Worm (Caenorhabditis elegans) whole organism, L4/young adult: Measurements from ENCODE around the gene T26H5.9.

Experiments
- W03F9.2 ChIP-seq: fragments of 150-350 bp; optimal IDR thresholded peaks from 2 replicates; lab custom pipeline; 2014; ENCODE audit warnings: missing biosample characterization, missing genetic modification characterization
- dao-5 ChIP-seq: sonication (generic microtip); optimal IDR thresholded peaks from 2 replicates; lab custom pipeline; 2016; ENCODE audit warnings: missing genotype, missing genetic modification characterization, moderate library complexity, missing compliant biosample characterization
- him-1 ChIP-seq: sonication (generic microtip); optimal IDR thresholded peaks from 2 replicates; lab custom pipeline; 2016; ENCODE audit warnings: missing genotype, missing genetic modification reagents, missing genetic modification characterization, missing compliant biosample characterization

The T26H5.9 gene

DNA sequence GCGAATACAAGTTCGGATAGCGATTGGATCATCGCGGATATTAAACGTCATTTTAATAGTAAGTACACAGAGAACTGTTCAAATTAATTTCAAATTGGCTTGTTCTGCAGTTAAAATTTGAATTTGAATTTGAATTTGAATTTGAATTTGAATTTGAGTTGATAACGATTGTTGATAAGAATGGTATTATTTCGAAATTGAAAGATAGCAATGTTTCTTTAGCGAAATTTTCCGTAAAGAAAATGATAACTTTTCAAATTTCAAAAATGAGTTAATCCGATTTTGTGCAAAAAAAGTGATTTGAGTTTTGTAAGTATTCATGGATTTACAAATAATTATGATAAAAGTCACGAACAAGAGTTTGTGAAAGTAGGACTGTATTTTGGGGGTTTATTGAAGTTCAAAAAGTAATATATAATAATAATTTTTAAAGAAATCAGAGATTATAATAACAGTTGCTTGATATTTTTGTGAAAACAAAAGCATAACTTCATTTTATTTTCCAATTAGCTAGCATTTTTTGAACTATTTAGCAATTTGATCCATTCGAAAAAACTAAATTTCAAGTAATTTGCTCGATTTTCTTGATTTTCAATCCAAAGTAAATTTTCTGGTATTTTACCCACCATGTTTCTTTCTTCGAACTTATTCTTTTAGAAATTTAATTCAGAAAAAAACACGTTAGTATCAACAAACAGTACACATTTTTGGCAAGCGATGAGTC is 19.2 kb upstream of the T26H5.9 start, which contains the start of gene Y36E3A.2:
Y36E3A.2 (plus strand) TSS at position 674 of the 724 bp plus-strand sequence.
- TF ChIP-seq dao-5 (tag; lab: Kevin White, UChicago), result no peak
- TF ChIP-seq him-1 (tag; lab: Kevin White, UChicago), result no peak
- no peak for TF ChIP-seq W03F9.2 (tag; lab: Kevin White, UChicago)

ce11 chrV:15426944-15427343 is 17.8 kb upstream of the T26H5.9 start, which contains the start of gene fbxa-209:
Gene fbxa-209 (minus strand): TSS chrV:15427044.
- no peak for TF ChIP-seq him-1 (tag; lab: Kevin White, UChicago)
- no peak for TF ChIP-seq dao-5 (tag; lab: Kevin White, UChicago)
- TF ChIP-seq W03F9.2 (tag; lab: Kevin White, UChicago), result no peak

ce11 chrV:15431322-15432052 is 13.2 kb upstream of the T26H5.9 start:
- TF ChIP-seq him-1 (tag; lab: Kevin White, UChicago) (no peak), dao-5 (tag; lab: Kevin White, UChicago) (no peak), W03F9.2 (tag; lab: Kevin White, UChicago) (no peak)

DNA sequence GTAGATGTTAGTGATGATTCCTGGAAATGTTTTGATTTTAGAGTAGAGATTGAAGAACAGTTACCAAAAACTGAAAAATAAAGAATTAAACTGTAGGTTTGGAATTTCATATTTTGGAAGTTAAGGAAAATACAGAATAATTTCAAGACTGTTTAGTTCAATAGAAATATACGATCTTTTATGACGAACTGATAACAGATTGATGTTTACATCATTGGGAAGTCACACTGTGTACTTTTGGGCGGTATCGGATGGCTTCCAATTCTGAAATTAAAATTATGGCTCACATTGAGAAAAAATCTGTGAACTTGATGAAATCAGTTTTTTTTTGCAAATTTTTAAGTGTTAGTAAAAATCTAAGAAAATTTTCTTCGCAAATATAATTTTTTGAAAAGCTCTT is 12.3 kb upstream of the T26H5.9 start, which contains the start of gene T26H5.8:
T26H5.8 (minus strand) TSS at position 270 of the 400 bp plus-strand sequence.
- no peak for TF ChIP-seq dao-5 (tag; lab: Kevin White, UChicago)
- no peak for TF ChIP-seq him-1 (tag; lab: Kevin White, UChicago)
- peak; percentile 34 for TF ChIP-seq W03F9.2 (tag; lab: Kevin White, UChicago)

- TF ChIP-seq W03F9.2 (tag; lab: Kevin White, UChicago) (no peak), dao-5 (tag; lab: Kevin White, UChicago) (no peak), him-1 (tag; lab: Kevin White, UChicago) (no peak)
Measured at ce11 chrV:15434647-15435046, 10.1 kb upstream of the T26H5.9 start.

DNA sequence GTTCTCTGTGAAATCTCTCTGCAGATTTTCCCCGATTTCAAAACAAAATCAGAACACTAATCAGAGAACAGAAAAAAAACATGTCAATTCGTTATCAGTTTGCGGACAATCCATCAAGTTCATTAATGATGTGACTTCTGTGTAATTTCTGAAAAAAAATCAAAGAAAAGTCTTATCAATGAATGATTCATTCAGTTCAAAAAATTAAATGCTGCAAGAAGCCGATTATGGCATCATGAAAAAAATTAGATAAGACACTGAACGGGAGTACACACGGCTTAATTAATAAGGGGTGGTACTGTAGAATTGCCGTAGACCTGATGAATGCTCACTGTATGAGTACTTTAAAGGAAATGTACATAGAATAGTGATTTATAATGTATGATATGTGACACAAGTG is 8.6 kb upstream of the T26H5.9 start:
- TF ChIP-seq him-1 (tag; lab: Kevin White, UChicago) (no peak), W03F9.2 (tag; lab: Kevin White, UChicago) (no peak), dao-5 (tag; lab: Kevin White, UChicago) (no peak)

DNA sequence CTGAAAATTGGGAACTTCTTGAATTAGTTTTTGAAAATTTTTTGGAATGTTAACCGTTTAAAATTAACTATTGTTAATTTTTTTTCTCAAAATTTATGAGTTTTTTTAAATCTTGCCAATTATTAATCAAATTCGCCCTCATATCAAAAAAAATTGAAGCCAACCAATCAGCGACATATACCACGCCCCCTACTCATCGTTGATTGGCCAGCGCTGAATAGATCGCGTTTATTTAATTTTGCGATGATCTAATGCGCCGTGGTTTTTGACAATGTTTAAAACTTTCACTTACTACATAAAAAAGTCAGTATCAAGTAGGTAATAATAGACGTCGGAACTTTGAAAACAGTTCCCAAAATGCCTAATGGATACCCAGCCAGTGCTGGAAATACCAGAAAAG is 2.3 kb upstream of the T26H5.9 start:
- no peak for TF ChIP-seq him-1 (tag; lab: Kevin White, UChicago)
- no peak for TF ChIP-seq W03F9.2 (tag; lab: Kevin White, UChicago)

DNA sequence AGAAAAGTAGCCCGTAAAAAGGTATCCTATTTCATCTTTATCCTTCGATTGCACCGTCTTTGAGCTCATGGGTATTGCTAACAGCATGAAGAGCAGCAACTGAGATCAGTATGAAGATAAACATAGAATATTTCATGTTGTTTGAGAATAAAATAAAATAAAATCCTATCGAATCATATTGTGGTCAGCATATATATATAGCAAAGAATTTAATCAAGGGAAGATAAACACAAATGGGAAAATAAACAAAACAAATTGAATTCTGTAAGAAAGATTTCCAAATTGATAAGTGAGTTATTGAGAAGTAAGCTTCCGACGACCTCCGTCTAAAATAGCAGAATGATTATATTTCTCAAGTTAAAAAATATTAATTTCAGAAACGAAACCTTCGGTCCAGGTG is 1.0 kb upstream of the T26H5.9 start, which contains the start of gene T26H5.10:
T26H5.10 (minus strand) TSS at position 101 of the 400 bp plus-strand sequence.
- no peak for TF ChIP-seq dao-5 (tag; lab: Kevin White, UChicago)
- no peak for TF ChIP-seq W03F9.2 (tag; lab: Kevin White, UChicago)
- no peak for TF ChIP-seq him-1 (tag; lab: Kevin White, UChicago)

DNA sequence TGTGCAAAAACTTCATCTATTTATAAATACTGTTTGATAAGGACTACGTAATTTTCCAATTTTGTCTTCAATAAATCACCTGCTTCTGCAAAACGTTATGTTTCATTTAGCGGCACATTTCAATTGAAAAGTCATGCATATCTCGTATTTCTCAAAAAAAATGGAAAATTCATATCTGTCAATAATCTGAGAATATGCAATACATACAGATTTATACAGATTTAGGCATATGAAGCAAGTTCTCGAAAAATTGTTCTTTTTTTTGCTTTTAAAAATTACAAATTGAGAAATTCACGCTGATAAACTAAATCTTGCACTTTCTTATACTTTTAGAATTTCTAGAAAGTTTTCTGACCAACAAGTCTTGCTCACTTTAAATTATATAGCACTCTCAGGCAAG is 528 bp upstream of the T26H5.9 start, which contains the start of gene T26H5.11:
T26H5.11 (minus strand) TSS at position 101 of the 400 bp plus-strand sequence.
- TF ChIP-seq dao-5 (tag; lab: Kevin White, UChicago), result no peak
- TF ChIP-seq him-1 (tag; lab: Kevin White, UChicago), result no peak
- TF ChIP-seq W03F9.2 (tag; lab: Kevin White, UChicago), result no peak

DNA sequence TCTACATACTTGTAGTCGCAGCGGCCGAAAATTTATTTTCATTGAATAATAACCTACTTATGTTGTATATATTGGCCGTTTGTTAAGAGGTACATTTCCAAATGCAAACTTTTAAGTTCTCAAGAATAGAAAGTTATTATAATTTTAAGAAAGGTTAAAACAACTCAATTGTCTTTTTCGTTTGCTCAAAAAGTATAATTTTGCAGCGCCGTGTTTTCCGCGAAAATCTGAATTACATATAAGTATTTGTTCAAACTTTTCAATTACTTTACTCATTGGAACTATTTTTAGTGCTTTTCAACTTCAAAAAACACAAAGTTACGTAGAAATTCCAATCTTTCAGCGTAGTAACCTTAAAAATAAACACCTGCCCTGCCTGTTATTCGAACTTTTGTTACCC is 721 bp downstream of the T26H5.9 start, which contains the start of gene srh-239:
srh-239 (plus strand) TSS at position 301 of the 400 bp plus-strand sequence.
- no peak for TF ChIP-seq him-1 (tag; lab: Kevin White, UChicago)
- no peak for TF ChIP-seq W03F9.2 (tag; lab: Kevin White, UChicago)
- no peak for TF ChIP-seq dao-5 (tag; lab: Kevin White, UChicago)

DNA sequence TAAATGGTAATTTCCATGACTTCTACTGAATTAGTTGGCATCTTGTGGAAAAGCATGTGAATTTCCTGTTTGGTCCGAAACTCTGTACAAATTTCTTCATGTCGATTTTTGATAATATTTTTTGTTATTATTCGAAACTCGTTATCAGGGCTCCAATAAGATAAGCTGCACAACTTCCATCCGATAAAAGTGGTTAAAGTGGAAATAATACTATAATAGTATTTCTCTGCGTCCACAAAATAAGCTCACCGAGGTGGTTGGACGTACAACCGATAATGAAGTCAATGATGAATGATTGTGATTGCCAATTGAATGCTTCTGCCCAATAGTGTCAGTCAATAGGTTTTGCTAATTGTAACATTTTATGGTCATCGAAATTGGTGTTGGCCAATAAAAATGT is 3.7 kb downstream of the T26H5.9 start, which contains the start of gene T26H5.4:
T26H5.4 (minus strand) TSS at position 294 of the 400 bp plus-strand sequence.
- no peak for TF ChIP-seq him-1 (tag; lab: Kevin White, UChicago)
- TF ChIP-seq dao-5 (tag; lab: Kevin White, UChicago), result no peak
- no peak for TF ChIP-seq W03F9.2 (tag; lab: Kevin White, UChicago)

ce11 chrV:15448865-15449264 is 4.1 kb downstream of the T26H5.9 start, which contains the start of gene T26H5.14:
Gene T26H5.14 (plus strand): TSS chrV:15449165.
- TF ChIP-seq W03F9.2 (tag; lab: Kevin White, UChicago) (no peak), him-1 (tag; lab: Kevin White, UChicago) (no peak), dao-5 (tag; lab: Kevin White, UChicago) (no peak)

DNA sequence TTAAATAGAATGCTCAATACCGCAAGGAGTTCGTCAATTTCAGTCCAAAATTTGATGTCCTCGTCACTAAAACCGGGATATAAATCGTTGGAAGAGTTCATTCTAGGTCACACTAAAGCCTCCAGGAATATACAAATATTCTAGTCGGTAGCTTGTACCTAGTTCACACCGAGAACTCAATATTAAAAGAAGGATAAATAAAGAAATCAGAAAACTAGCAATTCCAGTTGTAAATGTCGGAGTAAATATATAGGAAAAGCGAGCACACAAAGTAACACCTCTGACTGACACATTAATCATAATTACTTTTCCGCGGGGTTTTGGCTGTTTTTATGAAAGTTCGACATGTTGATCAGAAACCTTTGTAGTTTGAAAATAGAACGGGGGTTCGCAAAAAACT is 6.7 kb downstream of the T26H5.9 start, which contains the start of gene srw-33:
srw-33 (minus strand) TSS at position 101 of the 400 bp plus-strand sequence.
- no peak for TF ChIP-seq W03F9.2 (tag; lab: Kevin White, UChicago)
- TF ChIP-seq dao-5 (tag; lab: Kevin White, UChicago), result no peak
- no peak for TF ChIP-seq him-1 (tag; lab: Kevin White, UChicago)
